Worm (Caenorhabditis elegans) whole organism, L1 larva: Measurements from ENCODE around the gene lig-1.

ENCODE experiments used
- C04F5.9 ChIP-seq: sonication (generic microtip); optimal IDR thresholded peaks from 2 replicates; lab custom pipeline; 2016; ENCODE audit warnings: missing genetic modification characterization, missing compliant biosample characterization
- Y116A8C.19 ChIP-seq: sonication (generic microtip); optimal IDR thresholded peaks from 2 replicates; lab custom pipeline; 2016; ENCODE audit warnings: missing compliant biosample characterization, missing genetic modification characterization, borderline replicate concordance
- aly-2 ChIP-seq: fragments of 150-350 bp; optimal IDR thresholded peaks from 2 replicates; lab custom pipeline; 2014; ENCODE audit warnings: missing biosample characterization, missing genetic modification characterization
- ama-1 ChIP-seq: fragments of 150-350 bp; optimal IDR thresholded peaks from 2 replicates; lab custom pipeline; 2014
- blmp-1 ChIP-seq: fragments of 150-350 bp; optimal IDR thresholded peaks from 2 replicates; lab custom pipeline; 2014; ENCODE audit warnings: missing biosample characterization, missing genetic modification characterization
- ceh-63 ChIP-seq: fragments of 200-800 bp; sonication (Bioruptor generic); optimal IDR thresholded peaks from 2 replicates; lab custom pipeline; 2018; ENCODE audit warnings: mild to moderate bottlenecking, missing genetic modification characterization, missing compliant biosample characterization
- ceh-88 ChIP-seq: fragments of 200-800 bp; sonication (Bioruptor generic); IDR thresholded peaks from 2 replicates; pipeline ENCODE4 v1.3.6; 2022; ENCODE audit warnings: missing genetic modification characterization, missing compliant biosample characterization
- ceh-90 ChIP-seq: sonication (generic microtip); optimal IDR thresholded peaks from 2 replicates; lab custom pipeline; 2016; ENCODE audit warnings: missing genetic modification characterization, missing compliant biosample characterization
- ces-1 ChIP-seq: fragments of 150-350 bp; optimal IDR thresholded peaks from 2 replicates; lab custom pipeline; 2014; ENCODE audit warnings: missing biosample characterization, missing genetic modification reagents, missing genetic modification characterization
- efl-1 ChIP-seq, 4 experiments: fragments of 150-350 bp; optimal IDR thresholded peaks in 3 of 4; peaks in 1 of 4; 1 replicate in 1 of 4; 2 replicates in 3 of 4; lab custom pipeline; 2014; ENCODE audit warnings: missing biosample characterization in 2 of 4, missing genetic modification characterization in 2 of 4, missing genetic modification reagents in 2 of 4
- efl-3 ChIP-seq: fragments of 200-800 bp; sonication (Bioruptor generic); optimal IDR thresholded peaks from 2 replicates; lab custom pipeline; 2018; ENCODE audit warnings: mild to moderate bottlenecking, missing genetic modification characterization, missing compliant biosample characterization
- egl-27 ChIP-seq, 2 experiments: fragments of 150-350 bp in 1 of 2; sonication (generic microtip); optimal IDR thresholded peaks; 3 replicates each; lab custom pipeline; 2017 to 2018; ENCODE audit warnings: missing biosample characterization in 2 of 2, missing genetic modification characterization in 2 of 2, missing genetic modification reagents in 2 of 2
- ets-5 ChIP-seq: fragments of 200-800 bp; sonication (Bioruptor generic); IDR thresholded peaks from 2 replicates; pipeline ENCODE4 v1.3.6; 2022; ENCODE audit warnings: missing genetic modification characterization, missing compliant biosample characterization
- fkh-10 ChIP-seq: sonication (generic microtip); optimal IDR thresholded peaks from 2 replicates; lab custom pipeline; 2017; ENCODE audit warnings: missing biosample characterization, missing genetic modification reagents, missing genetic modification characterization
- fkh-4 ChIP-seq: sonication (generic microtip); optimal IDR thresholded peaks from 2 replicates; lab custom pipeline; 2016; ENCODE audit warnings: missing compliant biosample characterization, missing genetic modification characterization, borderline replicate concordance
- fos-1 ChIP-seq: fragments of 150-350 bp; optimal IDR thresholded peaks from 2 replicates; lab custom pipeline; 2014; ENCODE audit warnings: missing biosample characterization, missing genetic modification characterization
- grh-1 ChIP-seq: fragments of 200-800 bp; sonication (Bioruptor generic); IDR thresholded peaks from 2 replicates; pipeline ENCODE4 v1.3.6; 2022; ENCODE audit warnings: missing genetic modification reagents, missing genetic modification characterization, missing compliant biosample characterization
- hlh-4 ChIP-seq: sonication (generic microtip); optimal IDR thresholded peaks from 2 replicates; lab custom pipeline; 2016; ENCODE audit warnings: mild to moderate bottlenecking, missing genetic modification characterization, missing compliant biosample characterization
- hpl-2 ChIP-seq: fragments of 150-350 bp; optimal IDR thresholded peaks from 2 replicates; lab custom pipeline; 2014; ENCODE audit warnings: missing biosample characterization, missing genetic modification reagents, missing genetic modification characterization
- irx-1 ChIP-seq: sonication (generic microtip); optimal IDR thresholded peaks from 2 replicates; lab custom pipeline; 2016; ENCODE audit warnings: missing genetic modification characterization, missing compliant biosample characterization
- isw-1 ChIP-seq: fragments of 200-800 bp; sonication (Bioruptor generic); IDR thresholded peaks from 2 replicates; pipeline ENCODE4 v1.3.6; 2022; ENCODE audit warnings: missing genetic modification characterization, missing compliant biosample characterization
- lin-14 ChIP-seq: fragments of 200-800 bp; sonication (Bioruptor generic); optimal IDR thresholded peaks from 2 replicates; lab custom pipeline; 2018; ENCODE audit warnings: mild to moderate bottlenecking, missing genetic modification characterization, moderate library complexity, missing compliant biosample characterization
- lin-15B ChIP-seq: fragments of 150-350 bp; sonication (generic microtip); optimal IDR thresholded peaks from 3 replicates; lab custom pipeline; 2014; ENCODE audit warnings: missing biosample characterization, missing genetic modification characterization
- lin-39 ChIP-seq: fragments of 150-350 bp; optimal IDR thresholded peaks from 2 replicates; lab custom pipeline; 2014; ENCODE audit warnings: missing biosample characterization, missing genetic modification reagents, missing genetic modification characterization
- lsy-2 ChIP-seq, 2 experiments: fragments of 150-350 bp; optimal IDR thresholded peaks; 2 replicates each; lab custom pipeline; 2014; ENCODE audit warnings: missing biosample characterization in 2 of 2, missing genetic modification characterization in 2 of 2
- mef-2 ChIP-seq: fragments of 150-350 bp; optimal IDR thresholded peaks from 2 replicates; lab custom pipeline; 2014; ENCODE audit warnings: missing biosample characterization, missing genetic modification characterization
- nhr-11 ChIP-seq: fragments of 150-350 bp; optimal IDR thresholded peaks from 2 replicates; lab custom pipeline; 2014; ENCODE audit warnings: missing biosample characterization, missing genetic modification characterization
- nhr-12 ChIP-seq: sonication (generic microtip); optimal IDR thresholded peaks from 2 replicates; lab custom pipeline; 2017; ENCODE audit warnings: missing biosample characterization, missing genetic modification characterization
- nhr-28 ChIP-seq: fragments of 150-350 bp; optimal IDR thresholded peaks from 2 replicates; lab custom pipeline; 2014; ENCODE audit warnings: missing biosample characterization, missing genetic modification characterization
- nhr-47 ChIP-seq: sonication (generic microtip); optimal IDR thresholded peaks from 2 replicates; lab custom pipeline; 2016; ENCODE audit warnings: mild to moderate bottlenecking, missing genetic modification characterization, moderate library complexity, missing compliant biosample characterization
- nhr-85 ChIP-seq: sonication (generic microtip); peaks from one replicate; lab custom pipeline; 2016; ENCODE audit warnings: missing genetic modification characterization, inconsistent platforms, missing compliant biosample characterization
- pag-3 ChIP-seq: sonication (generic microtip); optimal IDR thresholded peaks from 2 replicates; lab custom pipeline; 2017; ENCODE audit warnings: missing genetic modification characterization, mild to moderate bottlenecking, missing compliant biosample characterization, antibody characterized with exemption, borderline replicate concordance; ENCODE audit not compliant: insufficient read depth
- pax-3 ChIP-seq: fragments of 200-800 bp; sonication (Bioruptor generic); optimal IDR thresholded peaks from 2 replicates; lab custom pipeline; 2018; ENCODE audit warnings: mild to moderate bottlenecking, missing genetic modification characterization, moderate library complexity, missing compliant biosample characterization
- rnt-1 ChIP-seq: sonication (generic microtip); optimal IDR thresholded peaks from 2 replicates; lab custom pipeline; 2016; ENCODE audit warnings: mild to moderate bottlenecking, missing genetic modification characterization, moderate library complexity, missing compliant biosample characterization
- sox-4 ChIP-seq: sonication (generic microtip); optimal IDR thresholded peaks from 2 replicates; lab custom pipeline; 2016; ENCODE audit warnings: missing genetic modification characterization, missing compliant biosample characterization
- sup-37 ChIP-seq: fragments of 200-800 bp; sonication (Bioruptor generic); optimal IDR thresholded peaks from 2 replicates; lab custom pipeline; 2018; ENCODE audit warnings: mild to moderate bottlenecking, missing genetic modification characterization, missing compliant biosample characterization
- swsn-7 ChIP-seq: sonication (generic microtip); optimal IDR thresholded peaks from 2 replicates; lab custom pipeline; 2016; ENCODE audit warnings: missing genetic modification characterization, missing compliant biosample characterization
- unc-130 ChIP-seq: fragments of 150-350 bp; optimal IDR thresholded peaks from 2 replicates; lab custom pipeline; 2017; ENCODE audit warnings: missing biosample characterization, missing genetic modification characterization, inconsistent platforms
- unc-98 ChIP-seq: fragments of 200-800 bp; sonication (Bioruptor generic); IDR thresholded peaks from 2 replicates; pipeline ENCODE4 v1.3.6; 2022; ENCODE audit warnings: missing genetic modification characterization, missing compliant biosample characterization
- zag-1 ChIP-seq: fragments of 150-350 bp; optimal IDR thresholded peaks from 2 replicates; lab custom pipeline; 2014; ENCODE audit warnings: missing biosample characterization, missing genetic modification characterization
- ztf-4 ChIP-seq: fragments of 150-350 bp; optimal IDR thresholded peaks from 2 replicates; lab custom pipeline; 2014; ENCODE audit warnings: missing biosample characterization, missing genetic modification characterization

lig-1 gene

DNA sequence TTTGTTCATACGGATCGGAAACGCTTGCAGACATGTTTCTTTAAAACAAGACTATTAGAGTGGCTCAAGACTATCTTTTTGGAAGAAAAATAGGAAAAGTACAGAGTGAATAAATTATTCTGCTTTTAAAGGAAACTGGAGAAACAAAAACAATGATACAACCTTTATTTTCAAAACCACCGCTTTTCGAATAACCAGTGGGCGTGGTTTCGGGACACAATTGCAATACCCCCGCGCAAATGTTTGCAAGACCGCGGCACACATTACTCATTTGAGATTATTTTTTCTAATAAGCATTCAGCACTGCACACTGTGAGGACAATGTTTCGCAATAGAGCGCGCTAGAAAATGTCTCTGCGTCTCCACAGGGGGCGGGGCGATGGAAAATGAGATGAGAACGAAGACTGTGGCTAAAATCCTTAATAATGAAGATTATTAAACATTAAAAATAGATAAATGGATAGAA, 6.0 kb upstream of the lig-1 start, which contains the start of gene plrg-1 (continued):
- TF ChIP-seq ceh-88 (GFP tag; lab: Robert Waterston, UW) (peak; percentile 68), grh-1 (GFP tag; lab: Robert Waterston, UW) (peak; percentile 75), nhr-12 (no peak), nhr-47 (tag; lab: Kevin White, UChicago) (peak; percentile 89), isw-1 (peak; percentile 85)

ce11 chrV:10811763-10812162, 2.1 kb upstream of the lig-1 start, which contains the start of gene C29A12.22:
C29A12.22 (plus strand) TSS chrV:10812063.
- TF ChIP-seq Y116A8C.19 (tag; lab: Kevin White, UChicago) = no peak
- TF ChIP-seq ceh-90 (tag; lab: Kevin White, UChicago) = no peak
- no peak for TF ChIP-seq nhr-28 (tag; lab: Kevin White, UChicago)
- TF ChIP-seq unc-130 = no peak
- TF ChIP-seq hpl-2 (GFP tag; lab: Kevin White, UChicago) = no peak
- TF ChIP-seq pag-3 = no peak
- no peak for TF ChIP-seq pax-3 (tag; lab: Kevin White, UChicago)
- TF ChIP-seq rnt-1 (tag; lab: Kevin White, UChicago) = no peak
- TF ChIP-seq lin-39 (tag; lab: Kevin White, UChicago) = no peak
- no peak for TF ChIP-seq irx-1 (tag; lab: Kevin White, UChicago)
- no peak for TF ChIP-seq mef-2
- TF ChIP-seq aly-2 (tag; lab: Kevin White, UChicago) = no peak
- TF ChIP-seq sup-37 (GFP tag; lab: Kevin White, UChicago) = no peak
- no peak for TF ChIP-seq zag-1 (tag; lab: Kevin White, UChicago)
- no peak for TF ChIP-seq lsy-2 (tag; optimal IDR thresholded peaks at IDR 0.05; lab: Kevin White, UChicago)
- TF ChIP-seq efl-1 (optimal IDR thresholded peaks at IDR 0.05; lab: Kevin White, UChicago) = no peak
- TF ChIP-seq efl-1 (GFP tag; optimal IDR thresholded peaks at IDR 0.05 in 1 of 2; lab: Kevin White, UChicago) = no peak
- TF ChIP-seq egl-27 (tag; optimal IDR thresholded peaks at IDR 0.05; lab: Kevin White, UChicago) = no peak

DNA sequence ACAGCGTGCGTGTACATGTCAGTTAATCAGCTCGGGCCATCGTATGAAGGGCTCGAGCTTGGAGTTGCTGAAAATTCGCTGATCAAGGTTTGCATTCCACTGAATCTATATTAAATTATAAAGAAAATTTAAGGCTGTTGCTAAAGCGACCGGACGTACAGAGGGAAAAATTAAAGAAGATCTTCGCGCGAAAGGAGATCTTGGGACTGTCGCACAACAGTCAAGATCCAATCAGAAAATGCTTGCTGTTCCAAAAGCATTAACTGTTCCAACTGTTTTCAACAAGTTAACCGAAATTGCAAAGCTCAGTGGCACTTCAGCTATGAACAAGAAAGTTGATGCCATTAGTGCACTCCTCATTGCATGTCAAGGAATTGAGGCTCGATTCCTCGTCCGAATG, 427 bp downstream of the lig-1 start:
- TF ChIP-seq nhr-47 (tag; lab: Kevin White, UChicago) = no peak
- TF ChIP-seq ceh-63 (GFP tag; lab: Kevin White, UChicago) = no peak
- no peak for TF ChIP-seq unc-98 (GFP tag; lab: Robert Waterston, UW)
- no peak for TF ChIP-seq ama-1
- TF ChIP-seq nhr-12 = no peak
- TF ChIP-seq nhr-11 (tag; lab: Kevin White, UChicago) = no peak
- TF ChIP-seq C04F5.9 (tag; lab: Kevin White, UChicago) = no peak
- TF ChIP-seq sox-4 = no peak
- no peak for TF ChIP-seq nhr-85
- TF ChIP-seq lin-15B (tag; lab: Kevin White, UChicago) = no peak
- TF ChIP-seq efl-3 = no peak
- TF ChIP-seq aly-2 (tag; lab: Kevin White, UChicago) = no peak
- TF ChIP-seq isw-1 = no peak
- TF ChIP-seq fkh-4 (tag; lab: Kevin White, UChicago) = no peak
- no peak for TF ChIP-seq lin-14 (GFP tag; lab: Kevin White, UChicago)
- TF ChIP-seq, all 84 proteins: peak for 0

DNA sequence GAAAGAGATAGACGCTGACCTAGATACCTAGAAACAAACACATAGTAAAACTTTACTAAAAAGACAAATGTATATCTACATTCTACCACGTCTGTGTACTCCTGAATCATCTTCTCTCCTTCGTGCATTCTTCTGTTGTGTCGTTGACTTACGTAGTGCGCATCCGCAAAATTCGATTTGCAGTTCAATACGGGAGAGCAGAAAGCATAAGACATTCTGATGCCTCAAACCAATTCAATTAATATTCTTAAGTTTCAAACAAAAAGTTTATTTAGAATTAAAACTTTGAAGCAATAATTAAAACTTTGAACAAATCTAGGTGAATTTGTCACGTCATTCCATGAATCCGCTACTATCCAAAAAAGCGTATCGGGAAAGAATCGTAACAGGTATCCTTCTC, 2.9 kb downstream of the lig-1 start:
- TF ChIP-seq blmp-1 (tag; lab: Kevin White, UChicago) (no peak), hlh-4 (tag; lab: Kevin White, UChicago) (no peak), ets-5 (GFP tag; lab: Robert Waterston, UW) (no peak), rnt-1 (tag; lab: Kevin White, UChicago) (no peak), lin-14 (GFP tag; lab: Kevin White, UChicago) (peak; percentile 15), fkh-10 (GFP tag; lab: Kevin White, UChicago) (peak; percentile 30), fos-1 (tag; lab: Kevin White, UChicago) (no peak), lin-15B (tag; lab: Kevin White, UChicago) (no peak), ztf-4 (tag; lab: Kevin White, UChicago) (no peak), swsn-7 (tag; lab: Kevin White, UChicago) (no peak), ces-1 (no peak)
